Worm (Caenorhabditis elegans) whole organism, midembryonic: ENCODE measurements around the gene ldh-1.

ENCODE experiments used
- T22C8.4 ChIP-seq: fragments of 200-800 bp; sonication (Bioruptor generic); IDR thresholded peaks from 2 replicates; pipeline ENCODE4 v1.3.6; 2022; ENCODE audit warnings: missing genetic modification characterization, missing compliant biosample characterization
- cog-1 ChIP-seq: sonication (generic microtip); optimal IDR thresholded peaks from 2 replicates; lab custom pipeline; 2016; ENCODE audit warnings: missing genetic modification characterization, missing compliant biosample characterization
- flt-1 ChIP-seq: fragments of 200-800 bp; sonication (Bioruptor generic); IDR thresholded peaks from 2 replicates; pipeline ENCODE4 v1.3.6; 2022; ENCODE audit warnings: missing genetic modification characterization, missing compliant biosample characterization
- klf-2 ChIP-seq: fragments of 200-800 bp; sonication (Bioruptor generic); conservative IDR thresholded peaks from 2 replicates; pipeline ENCODE4 v1.3.6; 2022; ENCODE audit warnings: missing genetic modification reagents, missing genetic modification characterization, missing compliant biosample characterization
- med-1 ChIP-seq: sonication (generic microtip); optimal IDR thresholded peaks from 2 replicates; lab custom pipeline; 2017; ENCODE audit warnings: missing genetic modification characterization, mild to moderate bottlenecking, missing compliant biosample characterization, antibody characterized with exemption, missing genetic modification reagents; ENCODE audit not compliant: insufficient read depth
- ref-1 ChIP-seq: fragments of 200-800 bp; sonication (Bioruptor generic); conservative IDR thresholded peaks from 2 replicates; pipeline ENCODE4 v1.3.6; 2022; ENCODE audit warnings: missing genetic modification reagents, missing genetic modification characterization, missing compliant biosample characterization
- tab-1 ChIP-seq: fragments of 200-800 bp; sonication (Bioruptor generic); IDR thresholded peaks from 2 replicates; pipeline ENCODE4 v1.3.6; 2022; ENCODE audit warnings: missing genetic modification characterization, missing compliant biosample characterization
- ztf-23 ChIP-seq: fragments of 200-800 bp; sonication (Bioruptor generic); IDR thresholded peaks from 2 replicates; pipeline ENCODE4 v1.3.6; 2022; ENCODE audit warnings: missing genetic modification reagents, missing genetic modification characterization, missing compliant biosample characterization
- ztf-29 ChIP-seq: fragments of 200-800 bp; sonication (Bioruptor generic); IDR thresholded peaks from 2 replicates; pipeline ENCODE4 v1.3.6; 2022; ENCODE audit warnings: missing genetic modification reagents, missing genetic modification characterization, missing compliant biosample characterization

The ldh-1 gene

ce11 chrII:11772364-11772763 is 48.4 kb downstream of the ldh-1 start, which contains the start of gene F44E5.15:
Gene F44E5.15 (plus strand): TSS chrII:11772664.
- TF ChIP-seq T22C8.4 (GFP tag; lab: Robert Waterston, UW), result no peak
- TF ChIP-seq ztf-29 (GFP tag; lab: Robert Waterston, UW), result no peak

ce11 chrII:11774218-11774617 is 50.2 kb downstream of the ldh-1 start, which contains the start of gene F44E5.1:
Gene F44E5.1 (minus strand): TSS chrII:11774559.
- TF ChIP-seq ztf-23 (GFP tag; lab: Robert Waterston, UW), result no peak
- TF ChIP-seq T22C8.4 (GFP tag; lab: Robert Waterston, UW), result no peak
- TF ChIP-seq cog-1, result no peak
- TF ChIP-seq ztf-29 (GFP tag; lab: Robert Waterston, UW), result no peak
- TF ChIP-seq klf-2, result no peak
- no peak for TF ChIP-seq med-1 (GFP tag; lab: Kevin White, UChicago)
- no peak for TF ChIP-seq ref-1 (GFP tag; lab: Robert Waterston, UW)
- no peak for TF ChIP-seq tab-1 (GFP tag; lab: Robert Waterston, UW)
- TF ChIP-seq flt-1 (GFP tag; lab: Robert Waterston, UW), result no peak
